Fruit fly (Drosophila melanogaster) whole organism, adult: ENCODE data around the gene in.

ENCODE experiments used
- CG11617 ChIP-seq: fragments of 200-800 bp; sonication (Bioruptor generic); optimal IDR thresholded peaks from 2 replicates; lab custom pipeline; 2017; ENCODE audit warnings: mild to moderate bottlenecking, missing biosample characterization, missing genetic modification reagents, missing genetic modification characterization
- CG12768 ChIP-seq: fragments of 200-800 bp; sonication (Bioruptor generic); optimal IDR thresholded peaks from 2 replicates; lab custom pipeline; 2017; ENCODE audit warnings: missing biosample characterization, missing genetic modification characterization, mild to moderate bottlenecking, moderate library complexity, missing genetic modification reagents
- CG33017 ChIP-seq: fragments of 200-800 bp; sonication (Bioruptor generic); optimal IDR thresholded peaks from 2 replicates; lab custom pipeline; 2018; ENCODE audit warnings: missing biosample characterization, mild to moderate bottlenecking, missing genetic modification characterization, moderate library complexity
- CG7045 ChIP-seq: fragments of 200-800 bp; sonication (Bioruptor generic); optimal IDR thresholded peaks from 2 replicates; lab custom pipeline; 2017; ENCODE audit warnings: missing biosample characterization, mild to moderate bottlenecking, missing genetic modification characterization
- Hr96 ChIP-seq: fragments of 200-800 bp; sonication (Bioruptor generic); optimal IDR thresholded peaks from 2 replicates; lab custom pipeline; 2016; ENCODE audit warnings: missing biosample characterization, missing genetic modification characterization
- bab1 ChIP-seq: fragments of 200-800 bp; sonication (Bioruptor generic); optimal IDR thresholded peaks from 3 replicates; lab custom pipeline; 2019; ENCODE audit warnings: missing biosample characterization, mild to moderate bottlenecking, missing genetic modification characterization, moderate library complexity
- cic ChIP-seq: fragments of 200-800 bp; sonication (Bioruptor generic); optimal IDR thresholded peaks from 2 replicates; lab custom pipeline; 2017; ENCODE audit warnings: missing biosample characterization, mild to moderate bottlenecking, missing genetic modification characterization, moderate library complexity
- cnc ChIP-seq, 2 experiments: fragments of >200 bp; optimal IDR thresholded peaks; 2 replicates each; lab custom pipeline; 2017
- pad ChIP-seq: fragments of 200-800 bp; sonication (Bioruptor generic); optimal IDR thresholded peaks from 3 replicates; lab custom pipeline; 2017; ENCODE audit warnings: missing biosample characterization, missing genetic modification characterization, mild to moderate bottlenecking, moderate library complexity, missing genetic modification reagents
- tj ChIP-seq: fragments of 200-800 bp; sonication (Bioruptor generic); optimal IDR thresholded peaks from 3 replicates; lab custom pipeline; 2017; ENCODE audit warnings: missing biosample characterization, mild to moderate bottlenecking, missing genetic modification characterization, moderate library complexity

DNA sequence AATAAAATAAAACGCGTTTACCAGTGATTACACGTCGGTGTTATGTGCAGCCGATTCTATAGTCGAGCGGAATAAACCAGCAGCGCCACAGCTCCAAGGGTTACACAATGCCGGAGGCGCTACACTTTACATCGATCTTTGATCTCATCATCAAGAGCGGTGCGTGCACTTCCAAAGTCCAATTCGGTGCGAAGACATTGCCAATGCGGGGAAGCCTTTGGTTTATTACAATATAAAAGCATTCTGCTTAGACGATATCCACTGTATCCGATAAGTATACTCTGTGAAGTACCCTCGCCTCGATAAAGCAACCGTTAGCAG is 20.8 kb downstream of the in start:
- TF ChIP-seq CG12768 (GFP tag; lab: Kevin White, UChicago), result peak; percentile 4
- TF ChIP-seq bab1 (GFP tag; lab: Kevin White, UChicago), result no peak
- TF ChIP-seq CG7045, result no peak
- no peak for TF ChIP-seq cic (GFP tag; lab: Kevin White, UChicago)
- TF ChIP-seq Hr96, result no peak
- no peak for TF ChIP-seq CG33017 (tag; lab: Kevin White, UChicago)
- no peak for TF ChIP-seq CG11617 (GFP tag; lab: Kevin White, UChicago)
- no peak for TF ChIP-seq cnc (optimal IDR thresholded peaks at IDR 0.05; lab: Kevin White, UChicago)
- no peak for TF ChIP-seq tj (GFP tag; lab: Kevin White, UChicago)
- no peak for TF ChIP-seq pad (GFP tag; lab: Kevin White, UChicago)
